Fruit fly (Drosophila melanogaster) whole organism: ENCODE measurements around the gene CG45491.

ENCODE experiments used
- CG8478 ChIP-seq: fragments of >200 bp; optimal IDR thresholded peaks from 2 replicates; lab custom pipeline; 2018; ENCODE audit warnings: inconsistent platforms
- Dll ChIP-seq: fragments of >200 bp; optimal IDR thresholded peaks from 2 replicates; lab custom pipeline; 2017
- EcR ChIP-seq, 2 experiments: fragments of >200 bp; optimal IDR thresholded peaks; 2 replicates each; lab custom pipeline; 2017; ENCODE audit warnings: missing biosample characterization in 2 of 2, missing genetic modification characterization in 2 of 2, missing genetic modification reagents in 2 of 2
- pan ChIP-seq: fragments of >200 bp; optimal IDR thresholded peaks from 2 replicates; lab custom pipeline; 2017
- psq ChIP-seq: fragments of >200 bp; optimal IDR thresholded peaks from 2 replicates; lab custom pipeline; 2017
- usp ChIP-seq: fragments of >200 bp; optimal IDR thresholded peaks from 2 replicates; lab custom pipeline; 2017; ENCODE audit warnings: missing biosample characterization, missing genetic modification characterization, mixed read lengths

DNA sequence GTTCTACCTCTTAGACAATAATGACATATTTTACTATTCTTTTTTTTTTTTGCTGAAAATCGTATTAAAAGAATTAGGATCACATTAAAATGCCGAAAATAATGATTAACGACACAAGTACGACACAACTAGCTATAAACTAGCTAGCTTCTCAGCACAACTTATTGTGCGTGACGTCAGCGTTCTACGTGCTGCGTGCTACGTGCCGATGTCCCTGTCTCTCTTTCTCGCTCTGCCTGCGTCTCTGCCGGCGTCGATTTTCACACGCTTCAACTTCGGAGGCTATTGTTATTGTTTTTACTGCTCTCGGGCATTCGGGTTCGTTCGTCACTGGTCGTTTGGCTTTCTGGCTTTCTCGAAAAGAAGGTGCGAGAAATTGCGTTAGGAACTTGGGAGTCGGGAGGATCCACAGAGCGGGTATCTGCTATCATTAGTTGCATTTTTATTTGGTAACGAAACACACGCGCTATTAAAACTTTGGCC is 40.8 kb downstream of the CG45491 start:
- TF ChIP-seq usp (no peak), psq (lab: Kevin White, UChicago) (no peak), Dll (lab: Kevin White, UChicago) (no peak), pan (lab: Kevin White, UChicago) (no peak), EcR (GFP tag; optimal IDR thresholded peaks at IDR 0.05; lab: Kevin White, UChicago) (no peak), CG8478 (no peak)
